Fruit fly (Drosophila melanogaster) whole organism, prepupa: Measurements from ENCODE around the gene Acp65Aa.
A peak's percentile ranks its signal among the peaks of the same experiment; 100 is the strongest.

Source experiments
- CG10669 ChIP-seq: fragments of 200-800 bp; sonication (Bioruptor generic); optimal IDR thresholded peaks from 3 replicates; lab custom pipeline; 2018; ENCODE audit warnings: missing biosample characterization, mild to moderate bottlenecking, missing genetic modification characterization, moderate library complexity
- CG16779 ChIP-seq: fragments of 200-800 bp; sonication (Bioruptor generic); optimal IDR thresholded peaks from 3 replicates; lab custom pipeline; 2017; ENCODE audit warnings: missing biosample characterization, mild to moderate bottlenecking, missing genetic modification characterization
- CG3919 ChIP-seq: fragments of 200-800 bp; sonication (Bioruptor generic); optimal IDR thresholded peaks from 3 replicates; lab custom pipeline; 2016; ENCODE audit warnings: missing biosample characterization, missing genetic modification characterization
- CG4318 ChIP-seq: fragments of 200-800 bp; sonication (Bioruptor generic); optimal IDR thresholded peaks from 3 replicates; lab custom pipeline; 2017; ENCODE audit warnings: missing biosample characterization, mild to moderate bottlenecking, missing genetic modification characterization
- CG6163 ChIP-seq: fragments of 200-800 bp; sonication (Bioruptor generic); IDR thresholded peaks from 3 replicates; pipeline ENCODE4 v1.3.6; 2022; ENCODE audit warnings: missing biosample characterization, missing genetic modification characterization
- CG6808 ChIP-seq: fragments of 200-800 bp; sonication (Bioruptor generic); optimal IDR thresholded peaks from 3 replicates; lab custom pipeline; 2017; ENCODE audit warnings: missing biosample characterization, missing genetic modification characterization, mild to moderate bottlenecking, moderate library complexity, missing genetic modification reagents
- CG7368 ChIP-seq: fragments of 200-800 bp; sonication (Bioruptor generic); optimal IDR thresholded peaks from 3 replicates; lab custom pipeline; 2016; ENCODE audit warnings: missing biosample characterization, missing genetic modification characterization
- CG9139 ChIP-seq: fragments of 200-800 bp; sonication (Bioruptor generic); optimal IDR thresholded peaks from 3 replicates; lab custom pipeline; 2017; ENCODE audit warnings: missing biosample characterization, mild to moderate bottlenecking, missing genetic modification characterization
- Eip93F ChIP-seq: fragments of 200-800 bp; sonication (Bioruptor generic); optimal IDR thresholded peaks from 2 replicates; lab custom pipeline; 2016; ENCODE audit warnings: missing biosample characterization, mild to moderate bottlenecking, missing genetic modification characterization
- Gug ChIP-seq: fragments of 200-800 bp; sonication (Bioruptor generic); IDR thresholded peaks from 2 replicates; pipeline ENCODE4 v1.3.6; 2022; ENCODE audit warnings: missing biosample characterization, missing genetic modification characterization
- OdsH ChIP-seq: fragments of 200-800 bp; sonication (Bioruptor generic); optimal IDR thresholded peaks from 3 replicates; lab custom pipeline; 2016; ENCODE audit warnings: missing biosample characterization, missing genetic modification characterization
- fd85E ChIP-seq: fragments of 200-800 bp; sonication (Bioruptor generic); optimal IDR thresholded peaks from 3 replicates; lab custom pipeline; 2016; ENCODE audit warnings: missing biosample characterization, missing genetic modification characterization
- fkh ChIP-seq: fragments of 200-800 bp; sonication (Bioruptor generic); optimal IDR thresholded peaks from 3 replicates; lab custom pipeline; 2017; ENCODE audit warnings: missing biosample characterization, mild to moderate bottlenecking, missing genetic modification characterization, moderate library complexity
- spab ChIP-seq: fragments of 200-800 bp; sonication (Bioruptor generic); optimal IDR thresholded peaks from 2 replicates; lab custom pipeline; 2017; ENCODE audit warnings: missing biosample characterization, mild to moderate bottlenecking, missing genetic modification characterization, missing genetic modification reagents

- TF ChIP-seq CG10669 (GFP tag; lab: Kevin White, UChicago) (no peak), spab (GFP tag; lab: Kevin White, UChicago) (no peak), CG4318 (no peak), CG7368 (no peak), Eip93F (GFP tag; lab: Kevin White, UChicago) (no peak), CG6163 (GFP tag; lab: Robert Waterston, UW) (peak; percentile 66), fd85E (GFP tag; lab: Kevin White, UChicago) (no peak), Gug (GFP tag; lab: Robert Waterston, UW) (peak; percentile 42), CG16779 (no peak), CG6808 (no peak), OdsH (GFP tag; lab: Kevin White, UChicago) (peak; percentile 37), CG3919 (GFP tag; lab: Kevin White, UChicago) (peak; percentile 48), CG9139 (GFP tag; lab: Kevin White, UChicago) (no peak), fkh (GFP tag; lab: Kevin White, UChicago) (peak; percentile 89)
These were observed 36.7 kb upstream of the Acp65Aa start, which contains the start of the genes D19A and CG7386 for dm6 chr3L:6188995-6189927.
